Fruit fly (Drosophila melanogaster): Measurements from ENCODE around the gene CG14718.

The CG14718 gene

dm6 chr3R:11678016-11678415, 22.4 kb upstream of the CG14718 start, which contains the start of gene CG18476:
TSS of gene CG18476 (minus strand) at chr3R:11678116.
- TF ChIP-seq CG8478 (optimal IDR thresholded peaks at IDR 0.05): no peak
- no peak for TF ChIP-seq CTCF (optimal IDR thresholded peaks at IDR 0.05)

dm6 chr3R:11679513-11679912, 20.9 kb upstream of the CG14718 start, which contains the start of the genes Taf12 and Ho:
TSS of gene Taf12 (minus strand) at chr3R:11679690.
TSS of gene Ho (plus strand) at chr3R:11679743.
- TF ChIP-seq CG8478 (optimal IDR thresholded peaks at IDR 0.05) (no peak), CTCF (optimal IDR thresholded peaks at IDR 0.05) (peak in 1 of 2 experiments; percentile 12)

dm6 chr3R:11683675-11684074, 16.7 kb upstream of the CG14718 start:
- TF ChIP-seq CG8478 (optimal IDR thresholded peaks at IDR 0.05) (no peak), CTCF (optimal IDR thresholded peaks at IDR 0.05) (no peak)

dm6 chr3R:11684316-11684715, 16.1 kb upstream of the CG14718 start, which contains the start of gene CG6830:
TSS of gene CG6830 (minus strand) at chr3R:11684342.
- TF ChIP-seq CTCF (optimal IDR thresholded peaks at IDR 0.05) (no peak), CG8478 (optimal IDR thresholded peaks at IDR 0.05) (no peak)

dm6 chr3R:11688055-11688454, 12.4 kb upstream of the CG14718 start, which contains the start of gene CG6834:
TSS of gene CG6834 (minus strand) at chr3R:11688133.
- TF ChIP-seq CTCF (optimal IDR thresholded peaks at IDR 0.05) (no peak), CG8478 (optimal IDR thresholded peaks at IDR 0.05) (no peak)

- no peak for TF ChIP-seq CTCF (optimal IDR thresholded peaks at IDR 0.05)
- TF ChIP-seq CG8478 (optimal IDR thresholded peaks at IDR 0.05): no peak
Measured at dm6 chr3R:11689900-11690299, 10.5 kb upstream of the CG14718 start, which contains the start of gene CG6908. TSS of gene CG6908 (minus strand) at chr3R:11690051.

- TF ChIP-seq CG8478 (optimal IDR thresholded peaks at IDR 0.05): no peak
- TF ChIP-seq CTCF (optimal IDR thresholded peaks at IDR 0.05): no peak
Measured at dm6 chr3R:11690857-11691471, 9.4 kb upstream of the CG14718 start.

- TF ChIP-seq CTCF (optimal IDR thresholded peaks at IDR 0.05) (no peak), CG8478 (optimal IDR thresholded peaks at IDR 0.05) (no peak)
Measured at dm6 chr3R:11691747-11692146, 8.7 kb upstream of the CG14718 start, which contains the start of gene CG18765. TSS of gene CG18765 (minus strand) at chr3R:11691799.

- TF ChIP-seq CTCF (optimal IDR thresholded peaks at IDR 0.05): no peak
- no peak for TF ChIP-seq CG8478 (optimal IDR thresholded peaks at IDR 0.05)
Measured at dm6 chr3R:11692504-11692903, 7.9 kb upstream of the CG14718 start.

dm6 chr3R:11694311-11695305, 5.8 kb upstream of the CG14718 start, which contains the start of gene Fer3:
TSS of gene Fer3 (minus strand) at chr3R:11694311.
- TF ChIP-seq CG8478 (optimal IDR thresholded peaks at IDR 0.05) (no peak), CTCF (optimal IDR thresholded peaks at IDR 0.05) (peak in 1 of 2 experiments; percentile 66)

- TF ChIP-seq CG8478 (optimal IDR thresholded peaks at IDR 0.05) (no peak), CTCF (optimal IDR thresholded peaks at IDR 0.05) (no peak)
Measured at dm6 chr3R:11696209-11696608, 4.2 kb upstream of the CG14718 start, which contains the start of gene CG14717. TSS of gene CG14717 (plus strand) at chr3R:11696509.

dm6 chr3R:11703730-11704129, 3.3 kb downstream of the CG14718 start, which contains the start of gene I-t:
TSS of gene I-t (plus strand) at chr3R:11704030.
- TF ChIP-seq CG8478 (optimal IDR thresholded peaks at IDR 0.05): no peak
- no peak for TF ChIP-seq CTCF (optimal IDR thresholded peaks at IDR 0.05)

- TF ChIP-seq CTCF (optimal IDR thresholded peaks at IDR 0.05) (no peak), CG8478 (optimal IDR thresholded peaks at IDR 0.05) (no peak)
Measured at dm6 chr3R:11711376-11711775, 11.0 kb downstream of the CG14718 start, which contains the start of gene CG14720. TSS of gene CG14720 (plus strand) at chr3R:11711676.

dm6 chr3R:11721593-11721992, 21.2 kb downstream of the CG14718 start, which contains the start of gene CG12594:
TSS of gene CG12594 (plus strand) at chr3R:11721734.
- no peak for TF ChIP-seq CG8478 (optimal IDR thresholded peaks at IDR 0.05)
- TF ChIP-seq CTCF (optimal IDR thresholded peaks at IDR 0.05): no peak

dm6 chr3R:11735337-11735736, 34.9 kb downstream of the CG14718 start, which contains the start of gene CG14721:
TSS of gene CG14721 (plus strand) at chr3R:11735447.
- TF ChIP-seq CG8478 (optimal IDR thresholded peaks at IDR 0.05) (no peak), CTCF (optimal IDR thresholded peaks at IDR 0.05) (no peak)

Measured in S2 (cell line).